Worm (Caenorhabditis elegans) whole organism, young adult: Measurements from ENCODE around the gene B0024.15.

Experiments
- B0336.3 ChIP-seq: fragments of 200-800 bp; sonication (Bioruptor generic); IDR thresholded peaks from 2 replicates; pipeline ENCODE4 v1.3.6; 2022; ENCODE audit warnings: missing genetic modification characterization, missing compliant biosample characterization
- C17E4.6 ChIP-seq: fragments of 200-800 bp; sonication (Bioruptor generic); IDR thresholded peaks from 2 replicates; pipeline ENCODE4 v1.3.6; 2022; ENCODE audit warnings: missing genetic modification reagents, missing genetic modification characterization, missing compliant biosample characterization
- F33H1.4 ChIP-seq: fragments of 200-800 bp; sonication (Bioruptor generic); IDR thresholded peaks from 2 replicates; pipeline ENCODE4 v1.3.6; 2022; ENCODE audit warnings: missing genetic modification reagents, missing genetic modification characterization, missing compliant biosample characterization
- F49E8.2 ChIP-seq: sonication (generic microtip); optimal IDR thresholded peaks from 3 replicates; lab custom pipeline; 2017; ENCODE audit warnings: missing genetic modification characterization, mild to moderate bottlenecking, missing compliant biosample characterization, antibody characterized with exemption, moderate library complexity; ENCODE audit not compliant: insufficient read depth
- F52B5.7 ChIP-seq: sonication (generic microtip); optimal IDR thresholded peaks from 2 replicates; lab custom pipeline; 2016; ENCODE audit warnings: mild to moderate bottlenecking, missing genetic modification characterization, missing compliant biosample characterization
- F55B11.4 ChIP-seq: sonication (generic microtip); optimal IDR thresholded peaks from 2 replicates; lab custom pipeline; 2016; ENCODE audit warnings: missing compliant biosample characterization, missing genetic modification characterization, borderline replicate concordance; ENCODE audit not compliant: insufficient read depth
- T07F8.4 ChIP-seq: sonication (generic microtip); optimal IDR thresholded peaks from 2 replicates; lab custom pipeline; 2016; ENCODE audit warnings: mild to moderate bottlenecking, missing genetic modification characterization, moderate library complexity, missing compliant biosample characterization
- Y53F4B.3 ChIP-seq: fragments of 200-800 bp; sonication (Bioruptor generic); IDR thresholded peaks from 2 replicates; pipeline ENCODE4 v1.3.6; 2022; ENCODE audit warnings: missing genetic modification reagents, missing genetic modification characterization, missing compliant biosample characterization
- Y53G8AR.9 ChIP-seq: fragments of 200-800 bp; sonication (Bioruptor generic); conservative IDR thresholded peaks from 2 replicates; pipeline ENCODE4 v1.3.6; 2022; ENCODE audit warnings: missing genetic modification reagents, missing genetic modification characterization, missing compliant biosample characterization
- Y56A3A.18 ChIP-seq: fragments of 200-800 bp; sonication (Bioruptor generic); IDR thresholded peaks from 2 replicates; pipeline ENCODE4 v1.3.6; 2022; ENCODE audit warnings: missing genetic modification reagents, missing genetic modification characterization, missing compliant biosample characterization
- Y95B8A.8 ChIP-seq: fragments of 200-800 bp; sonication (Bioruptor generic); IDR thresholded peaks from 2 replicates; pipeline ENCODE4 v1.3.6; 2022; ENCODE audit warnings: missing genetic modification reagents, missing genetic modification characterization, missing compliant biosample characterization
- ZK185.1 ChIP-seq: sonication (generic microtip); optimal IDR thresholded peaks from 2 replicates; lab custom pipeline; 2016; ENCODE audit warnings: mild to moderate bottlenecking, missing genetic modification characterization, missing compliant biosample characterization; ENCODE audit not compliant: poor library complexity, severe bottlenecking
- ama-1 ChIP-seq, 3 experiments: fragments of 150-350 bp in 1 of 3; sonication (generic microtip) in 2 of 3; optimal IDR thresholded peaks; 2 replicates each; lab custom pipeline; 2014 to 2018; ENCODE audit warnings: missing biosample characterization in 2 of 3, missing genetic modification characterization in 2 of 3, missing genetic modification reagents in 2 of 3
- attf-3 ChIP-seq: fragments of 200-800 bp; sonication (Bioruptor generic); conservative IDR thresholded peaks from 2 replicates; pipeline ENCODE4 v1.3.6; 2022; ENCODE audit warnings: missing genetic modification reagents, missing genetic modification characterization, missing compliant biosample characterization
- attf-6 ChIP-seq: fragments of 200-800 bp; sonication (Bioruptor generic); IDR thresholded peaks from 2 replicates; pipeline ENCODE4 v1.3.6; 2022; ENCODE audit warnings: missing genetic modification reagents, missing genetic modification characterization, missing compliant biosample characterization
- ccch-3 ChIP-seq: fragments of 200-800 bp; sonication (Bioruptor generic); optimal IDR thresholded peaks from 2 replicates; lab custom pipeline; 2018; ENCODE audit warnings: mild to moderate bottlenecking, missing genetic modification characterization, missing compliant biosample characterization
- cebp-1 ChIP-seq, 2 experiments: fragments of 200-800 bp in 1 of 2; sonication (Bioruptor generic) in 1 of 2; sonication (generic microtip) in 1 of 2; IDR thresholded peaks in 1 of 2; optimal IDR thresholded peaks in 1 of 2; 2 replicates each; pipeline versions ENCODE4 v1.3.6 to Lab custom; 2017 to 2022; ENCODE audit warnings: missing compliant biosample characterization in 2 of 2, missing genetic modification characterization in 2 of 2, mild to moderate bottlenecking in 1 of 2, missing genetic modification reagents in 1 of 2, moderate library complexity in 1 of 2
- ceh-79 ChIP-seq: sonication (generic microtip); optimal IDR thresholded peaks from 2 replicates; lab custom pipeline; 2017; ENCODE audit warnings: mild to moderate bottlenecking, missing genetic modification characterization, missing compliant biosample characterization
- chd-7 ChIP-seq: sonication (generic microtip); optimal IDR thresholded peaks from 2 replicates; lab custom pipeline; 2016; ENCODE audit warnings: mild to moderate bottlenecking, missing genetic modification characterization, moderate library complexity, missing compliant biosample characterization
- egl-44 ChIP-seq: fragments of 200-800 bp; sonication (Bioruptor generic); IDR thresholded peaks from 2 replicates; pipeline ENCODE4 v1.3.6; 2022; ENCODE audit warnings: missing genetic modification reagents, missing genetic modification characterization, missing compliant biosample characterization
- ekl-4 ChIP-seq: fragments of 200-800 bp; sonication (Bioruptor generic); IDR thresholded peaks from 2 replicates; pipeline ENCODE4 v1.3.6; 2022; ENCODE audit warnings: missing genetic modification reagents, missing genetic modification characterization, missing compliant biosample characterization
- him-1 ChIP-seq: sonication (generic microtip); optimal IDR thresholded peaks from 2 replicates; lab custom pipeline; 2016; ENCODE audit warnings: missing genotype, missing genetic modification reagents, missing genetic modification characterization, missing compliant biosample characterization
- hlh-26 ChIP-seq: fragments of 200-800 bp; sonication (Bioruptor generic); conservative IDR thresholded peaks from 2 replicates; pipeline ENCODE4 v1.3.6; 2022; ENCODE audit warnings: missing genetic modification reagents, missing genetic modification characterization, missing compliant biosample characterization
- madf-6 ChIP-seq: fragments of 200-800 bp; sonication (Bioruptor generic); IDR thresholded peaks from 2 replicates; pipeline ENCODE4 v1.3.6; 2022; ENCODE audit warnings: missing genetic modification reagents, missing genetic modification characterization, missing compliant biosample characterization
- mes-4 ChIP-seq: sonication (generic microtip); optimal IDR thresholded peaks from 2 replicates; lab custom pipeline; 2016; ENCODE audit warnings: missing genotype, missing genetic modification characterization, missing compliant biosample characterization
- nfyb-1 ChIP-seq: fragments of 200-800 bp; sonication (Bioruptor generic); IDR thresholded peaks from 2 replicates; pipeline ENCODE4 v1.3.6; 2022; ENCODE audit warnings: missing genetic modification reagents, missing genetic modification characterization, missing compliant biosample characterization
- pbrm-1 ChIP-seq: fragments of 200-800 bp; sonication (Bioruptor generic); IDR thresholded peaks from 2 replicates; pipeline ENCODE4 v1.3.6; 2022; ENCODE audit warnings: missing genetic modification reagents, missing genetic modification characterization, missing compliant biosample characterization
- rpc-1 ChIP-seq, 2 experiments: fragments of 150-350 bp in 1 of 2; sonication (generic microtip) in 1 of 2; optimal IDR thresholded peaks; 2 replicates each; lab custom pipeline; 2014 to 2018; ENCODE audit warnings: missing biosample characterization in 1 of 2, missing genetic modification characterization in 1 of 2, missing genetic modification reagents in 1 of 2, missing genotype in 1 of 2
- zfh-2 ChIP-seq: fragments of 200-800 bp; sonication (Bioruptor generic); conservative IDR thresholded peaks from 2 replicates; pipeline ENCODE4 v1.3.6; 2022; ENCODE audit warnings: missing genetic modification reagents, missing genetic modification characterization, missing compliant biosample characterization

Gene B0024.15

DNA sequence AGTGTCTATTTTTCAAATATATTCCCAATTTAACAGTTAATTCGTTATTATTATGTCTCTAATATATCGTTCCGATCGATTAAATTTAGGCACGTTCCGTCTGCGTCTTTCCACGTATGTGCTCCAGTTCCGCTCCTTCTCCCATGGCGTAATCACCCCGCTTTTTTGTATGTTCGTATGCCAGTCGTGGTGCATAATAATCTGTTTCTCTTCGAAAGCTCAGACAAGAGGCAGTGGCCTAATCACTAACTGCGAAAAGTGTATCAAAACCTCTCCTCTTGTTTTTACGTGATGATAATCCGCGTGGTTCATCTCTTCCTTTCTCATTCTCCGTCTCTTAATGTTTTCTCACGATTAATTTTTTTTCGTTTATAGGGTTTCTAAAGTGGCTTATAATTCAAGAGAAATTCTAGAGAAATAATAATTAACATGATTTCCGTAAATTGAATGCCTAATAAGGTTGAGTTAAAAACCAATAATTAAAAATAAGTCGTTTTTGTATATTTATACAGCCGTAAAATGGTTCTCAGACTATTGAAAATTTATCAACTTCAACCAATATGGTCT, 42.1 kb upstream of the B0024.15 start:
- TF ChIP-seq C17E4.6 (GFP tag; lab: Robert Waterston, UW) (no peak), cebp-1 (GFP tag; IDR thresholded peaks at IDR 0.05; lab: Robert Waterston, UW) (no peak), cebp-1 (tag; optimal IDR thresholded peaks at IDR 0.05; lab: Kevin White, UChicago) (no peak), chd-7 (tag; lab: Kevin White, UChicago) (no peak), Y53F4B.3 (GFP tag; lab: Robert Waterston, UW) (no peak), egl-44 (GFP tag; lab: Robert Waterston, UW) (no peak), F33H1.4 (GFP tag; lab: Robert Waterston, UW) (no peak), ZK185.1 (tag; lab: Kevin White, UChicago) (no peak), attf-6 (GFP tag; lab: Robert Waterston, UW) (no peak), rpc-1 (optimal IDR thresholded peaks at IDR 0.05; lab: Kevin White, UChicago) (no peak), rpc-1 (tag; optimal IDR thresholded peaks at IDR 0.05; lab: Kevin White, UChicago) (no peak), mes-4 (no peak), attf-3 (GFP tag; lab: Robert Waterston, UW) (no peak), ekl-4 (GFP tag; lab: Robert Waterston, UW) (no peak), T07F8.4 (tag; lab: Kevin White, UChicago) (no peak)

DNA sequence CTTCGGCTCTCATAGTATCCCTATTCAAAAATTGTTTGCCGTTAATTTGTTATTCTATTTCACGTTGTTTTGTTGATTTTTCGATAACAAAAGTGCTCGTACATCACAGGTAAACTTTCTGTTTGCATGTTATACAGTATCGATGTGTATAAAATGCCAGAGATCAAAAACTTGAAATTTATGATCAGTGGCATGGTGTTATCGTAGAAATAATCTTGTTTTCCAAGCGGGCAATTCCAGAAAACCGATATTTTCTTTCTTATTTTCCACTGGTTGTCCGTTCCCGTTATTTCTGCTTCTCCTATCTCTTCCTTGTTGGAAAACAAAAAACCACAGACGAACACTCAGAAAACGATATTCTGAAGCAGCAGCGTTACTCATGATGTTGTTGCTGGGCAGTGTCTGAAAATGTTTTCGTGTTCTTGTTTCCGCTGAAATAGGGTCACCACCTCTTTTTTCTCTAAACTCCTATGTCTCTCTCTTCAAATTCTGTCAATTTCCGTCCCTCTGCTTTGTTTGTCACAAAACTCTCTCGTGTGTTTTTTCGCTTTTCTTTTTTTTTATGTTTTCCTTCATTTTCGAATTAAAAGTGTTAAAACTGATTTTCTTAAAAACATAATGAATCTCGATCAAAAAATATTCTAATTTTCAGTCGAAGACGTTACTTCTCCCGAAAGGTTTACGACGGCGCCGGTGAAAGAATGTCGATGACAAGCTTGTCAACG, 41.4 kb upstream of the B0024.15 start, which contains the start of gene akt-1:
Gene akt-1 (plus strand): TSS at position 651 of the 725 bp plus-strand sequence.
- 0 out of 2 replicates have a peak, but pooled peaks have one; percentile 40 for TF ChIP-seq Y53G8AR.9
- no peak for TF ChIP-seq ccch-3 (GFP tag; lab: Kevin White, UChicago)
- peak; percentile 44; the same call in 1 of the 2 replicates for TF ChIP-seq zfh-2 (GFP tag; lab: Robert Waterston, UW)
- TF ChIP-seq nfyb-1 (GFP tag; lab: Robert Waterston, UW), result 0 out of 2 replicates have a peak, but pooled peaks have one; percentile 9

DNA sequence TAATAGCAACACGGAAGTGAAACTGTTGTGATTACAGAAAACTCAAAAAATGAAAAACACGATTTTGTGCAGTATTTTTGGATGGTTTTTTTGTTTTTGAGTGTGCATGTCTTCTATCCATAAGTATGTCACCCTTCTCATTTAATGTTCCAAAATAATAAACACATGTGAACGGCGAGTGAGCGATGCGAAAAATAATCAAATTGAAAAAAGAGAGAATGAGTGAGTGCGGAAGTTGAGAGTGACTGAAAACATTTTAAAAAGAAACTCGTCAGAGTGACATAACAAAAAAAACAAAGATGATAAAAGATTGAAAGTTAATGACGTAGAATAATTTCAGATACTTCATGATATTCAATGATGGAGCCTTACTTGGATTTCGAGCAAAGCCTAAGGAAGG, 40.3 kb upstream of the B0024.15 start:
- TF ChIP-seq F52B5.7 (tag; lab: Kevin White, UChicago), result no peak
- TF ChIP-seq F33H1.4 (GFP tag; lab: Robert Waterston, UW), result no peak
- TF ChIP-seq, all 124 proteins: peak for 0

DNA sequence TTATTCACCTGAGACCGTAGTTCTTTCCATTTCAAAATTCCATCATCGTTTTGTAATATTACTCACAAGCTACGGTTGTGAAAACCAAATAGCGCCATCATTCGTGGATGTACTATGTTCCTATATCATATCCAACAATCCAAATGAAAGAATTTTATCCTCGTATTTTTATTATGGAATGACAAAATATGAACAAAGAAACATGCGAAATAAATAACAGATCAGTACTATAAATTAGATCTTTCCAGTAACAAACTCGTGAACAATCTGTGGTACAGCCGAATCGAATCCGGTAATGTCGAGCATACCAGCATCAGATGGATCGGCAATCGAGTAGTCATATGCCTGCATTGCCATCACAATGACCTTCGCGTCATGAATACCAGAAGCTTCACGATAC, 37.2 kb upstream of the B0024.15 start:
- TF ChIP-seq F55B11.4 (tag; lab: Kevin White, UChicago) (no peak), pbrm-1 (GFP tag; lab: Robert Waterston, UW) (no peak), cebp-1 (GFP tag; IDR thresholded peaks at IDR 0.05; lab: Robert Waterston, UW) (no peak; the same call in 1 of the 2 replicates), cebp-1 (tag; optimal IDR thresholded peaks at IDR 0.05; lab: Kevin White, UChicago) (peak; percentile 24), F49E8.2 (tag; lab: Kevin White, UChicago) (peak; percentile 10), ama-1 (optimal IDR thresholded peaks at IDR 0.05; lab: Kevin White, UChicago) (no peak), ama-1 (GFP tag; optimal IDR thresholded peaks at IDR 0.05; lab: Kevin White, UChicago) (peak in 1 of 2 experiments; percentile 64), Y56A3A.18 (GFP tag; lab: Robert Waterston, UW) (peak; percentile 44; the same call in 1 of the 2 replicates), madf-6 (0 out of 2 replicates have a peak, but pooled peaks have one; percentile 11), hlh-26 (GFP tag; lab: Robert Waterston, UW) (no peak), Y95B8A.8 (peak; percentile 67; the same call in 1 of the 2 replicates), ceh-79 (tag; lab: Kevin White, UChicago) (no peak), him-1 (peak; percentile 25), B0336.3 (GFP tag; lab: Robert Waterston, UW) (peak; percentile 53; the same call in 1 of the 2 replicates), Y53G8AR.9 (no peak; the same call in 1 of the 2 replicates)
